Fruit fly (Drosophila melanogaster): Measurements from ENCODE around the gene Itpr.

The Itpr gene

DNA sequence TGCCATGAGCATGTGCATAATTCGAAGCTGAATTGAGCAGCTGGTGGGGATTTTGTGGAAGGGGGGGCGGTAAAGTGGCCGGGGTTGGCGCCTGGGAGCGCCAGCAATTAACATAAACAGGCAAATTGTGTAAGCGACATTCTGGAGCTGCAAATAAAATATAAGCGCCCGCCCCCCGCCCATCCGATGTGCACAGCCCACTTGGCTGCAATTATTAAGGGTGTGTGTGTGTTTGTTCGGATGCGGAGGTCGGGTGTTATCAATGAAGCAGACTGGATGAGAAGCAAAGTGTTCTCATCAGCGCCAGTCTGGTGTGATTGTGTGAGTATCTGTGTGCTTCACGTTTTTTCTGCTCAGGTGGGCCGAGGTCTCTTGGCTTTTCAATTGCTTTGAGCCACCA is 2.9 kb downstream of the Itpr start:
- TF ChIP-seq CG17801 (GFP tag; optimal IDR thresholded peaks at IDR 0.05; ENCODE audit: partially characterized antibody): no peak

DNA sequence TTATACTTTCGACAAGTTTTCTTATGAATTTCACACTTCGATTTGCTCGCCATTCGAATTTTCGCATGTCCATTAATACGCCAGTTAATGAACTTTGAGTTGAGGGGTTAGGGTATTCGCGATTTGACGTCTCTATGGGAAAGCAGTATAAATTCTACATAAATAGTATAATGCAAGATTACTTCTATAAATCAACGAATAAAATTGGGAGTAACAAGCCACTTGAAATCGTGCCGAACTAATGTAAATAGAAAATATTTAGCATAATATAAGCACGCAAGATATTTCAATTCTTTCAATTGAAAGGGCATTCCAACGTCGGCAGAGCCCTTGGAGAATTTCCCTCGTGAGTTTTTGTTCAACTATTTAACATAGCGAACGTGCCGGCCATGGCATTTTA is 3.6 kb downstream of the Itpr start:
- peak; percentile 58 for TF ChIP-seq CG17801 (GFP tag; optimal IDR thresholded peaks at IDR 0.05; ENCODE audit: partially characterized antibody)

dm6 chr3R:5523070-5523637 is 6.2 kb downstream of the Itpr start, which contains the start of the genes CG43845 and Nmdar1:
CG43845 (minus strand) TSS chr3R:5523120.
Nmdar1 (minus strand) TSS chr3R:5523328.
- no peak for TF ChIP-seq CG17801 (GFP tag; optimal IDR thresholded peaks at IDR 0.05; ENCODE audit: partially characterized antibody)

dm6 chr3R:5524804-5525203 is 7.9 kb downstream of the Itpr start:
- TF ChIP-seq CG17801 (GFP tag; optimal IDR thresholded peaks at IDR 0.05; ENCODE audit: partially characterized antibody): no peak

dm6 chr3R:5527563-5527962 is 10.6 kb downstream of the Itpr start:
- TF ChIP-seq CG17801 (GFP tag; optimal IDR thresholded peaks at IDR 0.05; ENCODE audit: partially characterized antibody): no peak

DNA sequence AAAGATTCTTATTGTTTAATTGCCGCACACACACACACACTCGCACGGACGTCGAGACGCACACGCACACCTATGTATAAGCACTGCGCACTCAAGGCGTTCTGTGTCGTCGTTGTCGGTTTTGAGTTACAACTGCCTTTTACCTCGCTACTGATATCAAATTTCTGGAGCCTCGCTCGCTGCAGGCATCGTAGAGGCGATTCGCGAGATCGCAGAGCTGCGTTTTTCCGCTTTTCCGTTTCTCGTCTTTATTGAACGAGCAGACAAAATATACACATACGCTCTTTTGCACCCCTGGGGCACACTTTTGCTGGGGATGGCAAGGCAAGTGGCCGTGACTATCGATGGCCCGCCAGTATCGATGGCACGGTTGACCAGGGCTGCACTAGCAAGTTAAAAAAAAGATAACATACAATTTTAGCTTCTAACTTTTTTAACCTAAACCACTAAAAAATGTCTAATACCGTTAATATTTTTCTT is 30.6 kb downstream of the Itpr start, which contains the start of gene CG2519:
Gene CG2519, minus strand, starts transcription at position 312 of the 480 bp plus-strand sequence.
- TF ChIP-seq CG17801 (GFP tag; optimal IDR thresholded peaks at IDR 0.05; ENCODE audit: partially characterized antibody): peak; percentile 31

- no peak for TF ChIP-seq CG17801 (GFP tag; optimal IDR thresholded peaks at IDR 0.05; ENCODE audit: partially characterized antibody)
Observed at dm6 chr3R:5550452-5550851, 33.5 kb downstream of the Itpr start.

- no peak for TF ChIP-seq CG17801 (GFP tag; optimal IDR thresholded peaks at IDR 0.05; ENCODE audit: partially characterized antibody)
Observed at dm6 chr3R:5551068-5551467, 34.2 kb downstream of the Itpr start, which contains the start of gene mia. mia (minus strand) TSS chr3R:5551168.

dm6 chr3R:5551593-5551992 is 34.7 kb downstream of the Itpr start:
- no peak for TF ChIP-seq CG17801 (GFP tag; optimal IDR thresholded peaks at IDR 0.05; ENCODE audit: partially characterized antibody)

DNA sequence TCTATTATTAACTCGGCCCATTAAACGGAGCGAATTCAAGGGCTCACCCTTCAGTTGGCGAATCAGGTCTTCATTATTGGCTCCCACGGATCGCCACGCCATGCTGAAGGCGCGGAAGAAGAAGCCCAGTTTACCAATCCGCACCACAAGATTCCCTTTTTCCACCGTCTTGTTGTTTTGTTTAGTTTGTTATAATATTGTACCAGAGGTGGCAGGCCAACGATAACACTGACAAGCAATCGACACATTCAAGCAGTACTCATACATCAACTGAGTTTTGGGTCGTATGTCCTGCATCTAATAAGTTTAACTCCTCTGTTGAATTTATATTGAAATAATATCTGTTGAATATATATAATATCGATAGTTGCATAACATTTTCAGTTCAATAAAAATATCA is 37.2 kb downstream of the Itpr start, which contains the start of gene Pcmt:
Gene Pcmt, minus strand, starts transcription at position 235 of the 400 bp plus-strand sequence.
- TF ChIP-seq CG17801 (GFP tag; optimal IDR thresholded peaks at IDR 0.05; ENCODE audit: partially characterized antibody): peak; percentile 30

DNA sequence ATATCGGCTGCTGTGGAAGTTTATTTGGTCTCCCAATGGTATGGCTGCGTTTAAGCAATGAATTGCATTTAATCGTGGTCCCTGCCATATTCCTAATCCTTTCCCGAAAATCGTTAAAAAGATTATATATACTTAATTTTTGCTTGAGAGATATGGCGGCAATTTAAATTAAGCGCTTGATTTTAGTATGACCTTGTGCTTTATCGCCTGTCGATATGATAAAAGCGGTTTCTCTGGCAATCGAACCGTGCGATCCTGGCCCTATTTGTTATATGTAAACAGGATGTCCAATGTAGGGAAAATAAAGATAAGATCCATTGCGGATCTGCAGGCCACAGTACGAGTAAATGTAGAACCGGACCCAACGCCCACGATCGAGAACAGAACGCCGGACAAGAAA is 37.9 kb downstream of the Itpr start, which contains the start of gene Snm1:
Gene Snm1, plus strand, starts transcription at position 233 of the 400 bp plus-strand sequence.
- TF ChIP-seq CG17801 (GFP tag; optimal IDR thresholded peaks at IDR 0.05; ENCODE audit: partially characterized antibody): no peak

dm6 chr3R:5562956-5563355 is 46.0 kb downstream of the Itpr start:
- no peak for TF ChIP-seq CG17801 (GFP tag; optimal IDR thresholded peaks at IDR 0.05; ENCODE audit: partially characterized antibody)

DNA sequence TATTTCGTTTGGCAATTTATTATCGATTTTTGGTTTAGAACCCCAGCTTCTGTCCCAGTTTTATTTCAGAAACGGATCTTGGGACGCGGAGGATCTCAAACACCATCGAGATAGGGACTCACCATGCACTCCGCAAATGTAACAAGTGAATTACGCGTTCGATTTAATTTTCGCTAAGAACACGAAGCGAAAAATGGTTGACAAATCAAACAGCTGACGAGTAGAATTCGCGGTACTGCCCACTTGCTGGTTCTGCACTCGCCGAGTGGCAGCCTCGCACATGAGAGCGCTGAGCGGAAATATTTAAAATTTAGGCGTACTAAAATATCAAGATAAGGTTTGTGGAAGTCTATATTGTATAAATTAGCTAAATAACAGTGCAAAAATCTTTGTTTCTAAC is 46.5 kb downstream of the Itpr start, which contains the start of gene Pi4KIIalpha:
Gene Pi4KIIalpha, minus strand, starts transcription at position 233 of the 400 bp plus-strand sequence.
- TF ChIP-seq CG17801 (GFP tag; optimal IDR thresholded peaks at IDR 0.05; ENCODE audit: partially characterized antibody): no peak

DNA sequence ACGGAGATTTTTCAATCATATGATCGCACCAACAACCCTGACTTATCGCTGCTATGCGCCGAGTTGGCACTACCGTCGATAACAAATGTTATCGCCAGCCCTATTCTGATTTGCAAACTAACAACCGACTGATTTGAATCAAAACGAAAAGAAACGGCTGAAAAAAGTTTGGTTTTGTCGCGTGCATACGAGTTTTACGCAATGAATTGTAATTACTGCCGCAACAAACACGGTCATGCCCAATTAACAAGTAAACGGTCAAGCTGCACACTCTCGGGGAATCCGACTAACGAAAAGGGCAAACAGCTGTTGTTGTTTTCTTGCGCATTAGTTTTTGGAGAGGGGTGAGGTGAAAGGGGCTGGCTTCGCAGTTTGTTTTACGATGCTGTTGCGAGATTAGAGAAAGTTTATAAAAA is 47.9 kb downstream of the Itpr start, which contains the start of the genes CG14671 and CG12746:
Gene CG14671, minus strand, starts transcription at position 41 of the 416 bp plus-strand sequence.
Gene CG12746, plus strand, starts transcription at position 91 of the 416 bp plus-strand sequence.
- no peak for TF ChIP-seq CG17801 (GFP tag; optimal IDR thresholded peaks at IDR 0.05; ENCODE audit: partially characterized antibody)

DNA sequence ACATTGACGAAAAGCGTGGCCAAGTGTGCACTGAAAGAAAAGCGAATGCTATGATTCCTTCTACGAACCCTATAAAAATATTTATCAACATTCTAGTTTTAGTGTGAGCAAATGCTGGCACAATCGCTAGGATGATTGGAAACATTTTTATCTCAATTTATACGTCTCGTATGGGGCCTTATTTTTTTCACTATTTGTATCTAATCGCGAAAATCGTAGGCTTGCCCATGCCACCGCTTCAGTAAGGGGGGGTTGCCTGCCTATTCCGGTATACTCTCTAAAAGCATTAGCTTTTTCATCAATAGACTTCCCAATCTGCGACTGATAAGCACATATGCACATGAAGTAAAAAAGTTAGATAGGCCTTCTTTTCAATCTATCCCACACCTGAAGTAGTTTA is 48.7 kb downstream of the Itpr start:
- TF ChIP-seq CG17801 (GFP tag; optimal IDR thresholded peaks at IDR 0.05; ENCODE audit: partially characterized antibody): peak; percentile 75

dm6 chr3R:5568590-5568989 is 51.7 kb downstream of the Itpr start, which contains the start of the genes CG2931 and Rheb:
CG2931 (minus strand) TSS chr3R:5568615.
Rheb (plus strand) TSS chr3R:5568921.
- peak; percentile 65 for TF ChIP-seq CG17801 (GFP tag; optimal IDR thresholded peaks at IDR 0.05; ENCODE audit: partially characterized antibody)
